Worm (Caenorhabditis elegans) whole organism, dauer: ENCODE results near the gene unc-58.

Source experiments
- unc-62 ChIP-seq: sonication (generic microtip); optimal IDR thresholded peaks from 2 replicates; lab custom pipeline; 2017; ENCODE audit warnings: missing biosample characterization, missing genetic modification reagents, missing genetic modification characterization

Gene unc-58

DNA sequence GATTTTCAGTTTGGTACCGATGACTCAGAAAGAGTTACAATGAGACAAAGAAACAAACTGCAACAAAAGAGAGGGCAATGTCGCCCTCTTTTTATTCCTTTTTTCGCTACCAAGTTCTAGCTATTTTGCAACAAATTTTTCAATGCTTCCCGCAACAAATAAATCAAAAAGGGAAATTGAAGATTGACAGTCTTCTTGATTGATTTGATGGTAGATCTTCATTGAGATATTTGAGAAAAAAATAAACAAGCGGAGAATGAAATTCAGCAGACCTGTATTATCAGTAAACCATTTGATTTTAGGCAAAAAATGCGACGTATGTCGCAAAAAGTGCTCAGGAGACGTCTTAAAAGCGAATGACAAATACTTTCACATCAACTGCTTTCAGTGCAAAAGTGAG is 14.3 kb upstream of the unc-58 start:
- TF ChIP-seq unc-62 (GFP tag; lab: Kevin White, UChicago) = no peak

DNA sequence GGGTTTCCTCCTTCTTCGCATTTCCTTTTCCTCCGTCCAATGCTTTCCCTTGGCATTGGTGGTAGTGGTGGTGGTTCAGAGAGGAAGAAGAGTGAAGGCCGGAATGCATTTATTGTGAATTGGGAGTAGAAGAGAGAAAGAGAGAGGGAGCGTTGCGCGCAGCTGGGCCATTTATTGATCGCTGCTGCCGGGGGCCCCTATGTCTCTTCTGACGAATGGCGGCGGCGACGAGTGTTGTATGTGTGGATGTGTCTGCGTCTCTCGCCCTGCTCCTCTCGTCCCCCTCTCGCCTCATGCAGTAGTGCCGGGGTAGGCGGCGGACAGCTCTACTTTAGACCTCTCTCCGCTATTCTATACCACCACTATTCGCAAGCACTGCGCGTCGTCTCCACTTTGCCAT is 13.6 kb upstream of the unc-58 start, which contains the start of gene unc-115:
Gene unc-115 (plus strand): TSS at position 301 of the 400 bp plus-strand sequence.
- no peak for TF ChIP-seq unc-62 (GFP tag; lab: Kevin White, UChicago)

DNA sequence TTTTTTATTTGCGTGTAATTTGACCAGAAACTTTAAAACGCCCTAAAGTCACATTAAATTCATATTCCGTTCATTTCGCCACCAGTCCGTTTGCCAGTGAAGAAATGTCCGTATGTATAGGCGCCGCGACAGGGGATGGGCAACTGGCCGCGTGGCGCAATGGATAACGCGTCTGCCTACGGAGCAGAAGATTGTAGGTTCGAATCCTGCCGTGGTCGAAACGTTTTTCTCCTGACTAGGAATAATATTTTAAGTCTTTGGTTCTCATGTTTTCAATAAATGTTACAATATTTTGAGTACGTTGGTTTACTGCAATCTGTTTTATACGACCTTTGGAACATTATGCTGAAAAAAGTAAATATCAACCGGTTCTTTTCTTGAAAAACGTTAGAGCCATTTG is 12.0 kb upstream of the unc-58 start:
- no peak for TF ChIP-seq unc-62 (GFP tag; lab: Kevin White, UChicago)

DNA sequence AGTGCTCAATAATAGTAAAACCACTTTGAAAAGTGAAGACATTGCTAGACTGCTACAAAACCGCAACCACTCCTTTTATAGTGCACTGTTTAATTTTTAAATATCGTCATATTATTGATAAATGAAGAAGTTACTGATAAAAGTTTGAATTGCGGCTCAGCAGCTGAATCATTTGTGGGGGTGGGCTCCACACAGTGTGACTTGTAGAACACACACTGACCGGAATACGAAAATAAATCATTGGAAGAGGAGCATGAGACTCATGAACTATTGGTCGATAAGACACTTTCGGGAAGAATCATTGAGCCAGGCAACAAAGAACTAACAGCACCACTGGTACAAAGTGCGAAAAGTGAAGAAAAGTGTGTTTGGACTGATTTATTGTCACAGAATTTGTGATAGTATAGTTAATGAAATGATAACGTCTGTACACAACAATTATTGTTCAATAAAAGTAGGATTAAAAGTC is 9.0 kb upstream of the unc-58 start, which contains the start of gene oac-14:
Gene oac-14 (minus strand): TSS at position 51 of the 469 bp plus-strand sequence.
- no peak for TF ChIP-seq unc-62 (GFP tag; lab: Kevin White, UChicago)

DNA sequence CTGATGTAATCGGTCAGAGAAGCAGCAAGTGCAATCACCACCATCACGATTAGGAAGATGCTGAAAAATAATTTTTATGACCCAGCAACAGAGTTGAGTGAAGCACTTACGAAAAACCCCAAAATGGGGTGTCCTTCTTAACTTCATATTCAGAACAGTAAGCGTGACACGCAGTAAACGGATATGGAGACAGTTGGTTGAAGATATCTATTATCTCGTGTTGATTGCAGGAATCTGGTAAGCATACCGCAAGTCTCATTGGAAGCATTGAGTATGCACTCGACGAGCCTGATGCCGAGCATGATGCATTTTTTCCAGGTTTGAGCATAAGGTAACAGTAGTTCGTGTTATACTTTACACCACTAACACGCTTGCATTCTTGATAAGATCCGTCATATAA is 8.3 kb upstream of the unc-58 start:
- no peak for TF ChIP-seq unc-62 (GFP tag; lab: Kevin White, UChicago)

DNA sequence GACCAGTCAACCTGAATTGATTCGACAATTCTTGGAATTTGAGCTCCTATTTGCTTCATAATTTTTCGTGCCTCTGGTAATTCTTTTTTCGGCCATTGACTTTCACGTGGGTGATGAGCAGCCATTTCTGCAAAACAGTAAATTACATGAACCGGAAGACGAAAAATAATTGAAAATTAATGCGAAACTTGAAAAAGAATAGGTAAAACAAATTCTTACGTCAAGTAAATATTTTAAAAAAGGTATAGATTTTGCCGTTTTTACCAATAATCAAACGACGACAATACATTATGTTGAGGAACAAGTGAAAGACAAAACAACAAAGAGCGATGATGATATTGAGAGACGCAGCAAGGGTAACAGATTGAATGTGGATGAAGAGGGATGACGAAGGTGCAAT is 5.5 kb upstream of the unc-58 start, which contains the start of gene moc-1:
Gene moc-1 (minus strand): TSS at position 127 of the 400 bp plus-strand sequence.
- TF ChIP-seq unc-62 (GFP tag; lab: Kevin White, UChicago) = no peak

DNA sequence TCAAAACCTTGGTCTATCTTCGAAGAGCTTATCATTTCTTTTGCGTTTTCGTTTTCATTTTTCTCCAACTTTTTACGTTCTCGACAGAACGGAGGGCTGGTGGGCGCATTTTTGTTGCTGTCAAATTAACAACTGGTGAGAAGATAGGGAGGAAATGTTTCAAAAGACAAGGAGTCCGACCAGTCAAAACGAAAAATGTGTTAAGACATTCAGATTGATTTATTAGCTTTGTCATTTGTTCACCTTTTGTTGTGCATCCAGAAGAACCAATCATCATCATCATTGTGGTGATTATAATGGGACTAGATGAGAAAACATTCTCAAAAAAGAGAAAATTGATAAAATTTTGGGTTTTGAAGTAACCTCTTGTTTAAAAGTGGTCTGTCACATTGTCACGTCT is 2.8 kb downstream of the unc-58 start:
- TF ChIP-seq unc-62 (GFP tag; lab: Kevin White, UChicago) = no peak

DNA sequence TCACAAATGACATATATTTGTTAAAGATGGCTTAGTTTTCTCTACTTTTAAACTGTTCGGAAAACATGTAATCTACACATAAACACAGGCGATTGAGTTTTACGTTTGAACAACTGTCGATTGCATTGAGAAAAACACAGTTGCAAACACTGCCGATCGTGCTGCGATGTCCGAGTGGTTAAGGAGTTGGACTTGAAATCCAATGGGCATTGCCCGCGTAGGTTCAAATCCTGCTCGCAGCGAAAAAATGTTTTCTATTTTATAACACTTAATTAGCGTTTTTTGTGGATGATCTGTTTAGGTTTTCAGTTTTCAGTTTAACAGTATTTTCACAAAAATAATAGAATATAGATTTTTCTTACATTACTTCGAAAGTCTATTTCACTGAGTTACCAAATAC is 8.6 kb downstream of the unc-58 start:
- no peak for TF ChIP-seq unc-62 (GFP tag; lab: Kevin White, UChicago)

DNA sequence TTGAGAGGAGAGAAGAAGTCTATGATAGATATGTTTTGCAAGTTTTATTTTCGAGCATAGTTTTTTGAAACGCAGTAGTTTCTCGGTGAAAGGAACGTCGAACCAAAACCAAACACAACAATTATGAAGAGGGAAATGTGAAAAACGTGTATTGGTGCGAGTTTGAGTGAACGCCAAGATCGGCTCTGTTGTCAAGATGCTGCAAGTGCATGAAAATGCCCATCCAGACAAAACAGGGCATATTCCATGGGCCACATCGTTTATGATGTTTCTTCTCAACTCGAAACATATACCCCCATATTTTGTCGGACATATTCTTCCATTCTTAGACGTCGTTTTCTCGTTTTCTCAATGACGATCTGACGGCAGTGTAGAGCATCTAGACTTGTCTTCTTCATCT is 10.0 kb downstream of the unc-58 start:
- TF ChIP-seq unc-62 (GFP tag; lab: Kevin White, UChicago) = no peak

DNA sequence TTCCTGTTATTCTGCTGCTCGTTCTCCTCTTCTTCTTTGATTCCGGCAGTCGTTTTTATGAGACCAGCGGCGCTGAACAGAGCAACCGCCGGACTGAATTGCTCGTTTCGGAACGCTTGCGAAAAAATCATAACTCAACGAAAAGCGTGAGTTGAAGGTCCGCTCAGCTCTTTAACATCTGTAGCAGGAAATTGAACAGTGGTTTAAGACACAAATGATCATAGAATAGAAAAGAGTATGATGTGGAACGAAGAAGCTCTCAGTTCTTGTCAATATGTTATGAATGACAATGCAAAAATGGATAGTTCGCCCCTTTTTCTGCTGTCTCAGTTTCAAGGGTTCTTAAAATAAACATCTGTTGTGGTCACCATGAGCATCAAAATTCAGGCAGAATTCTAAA is 19.3 kb downstream of the unc-58 start:
- no peak for TF ChIP-seq unc-62 (GFP tag; lab: Kevin White, UChicago)

DNA sequence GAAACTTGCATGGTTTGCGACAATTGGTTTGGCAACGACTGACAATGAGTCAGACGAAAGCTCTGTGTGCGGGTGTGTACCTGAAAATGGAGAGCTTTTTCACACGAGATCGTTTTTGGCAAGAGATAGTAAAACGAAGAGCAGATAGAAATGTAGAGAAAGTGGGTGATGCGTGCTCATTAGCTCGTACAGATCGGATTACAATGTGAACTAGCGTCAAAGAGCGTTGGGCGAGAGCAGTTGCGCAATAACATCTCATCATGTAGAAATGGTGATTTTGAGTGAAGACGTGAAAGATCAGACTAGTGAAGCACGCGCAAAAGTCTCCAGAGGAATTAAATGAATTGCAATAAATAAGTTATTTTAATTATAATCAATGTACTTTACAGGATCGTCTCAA is 37.8 kb downstream of the unc-58 start, which contains the start of gene flp-2:
Gene flp-2 (minus strand): TSS at position 101 of the 400 bp plus-strand sequence.
- no peak for TF ChIP-seq unc-62 (GFP tag; lab: Kevin White, UChicago)

DNA sequence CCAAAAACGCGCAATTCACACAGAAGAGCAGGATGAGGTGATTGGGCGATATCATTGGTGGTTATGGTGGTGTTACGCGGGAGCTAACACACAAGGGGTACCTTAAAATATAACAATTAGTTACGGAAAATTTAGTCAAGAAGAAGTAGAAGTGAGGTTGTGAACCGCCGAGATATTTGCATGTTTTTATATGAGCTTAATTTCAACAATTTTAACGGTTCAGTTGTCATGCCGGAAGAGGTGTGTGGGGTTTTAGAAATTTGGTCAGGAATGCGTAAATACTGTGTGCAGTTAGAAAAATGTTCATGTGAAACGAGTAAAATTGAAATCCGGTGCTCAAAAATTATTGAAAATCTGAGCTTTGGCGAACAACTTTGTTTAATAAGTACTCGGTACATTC is 40.1 kb downstream of the unc-58 start, which contains the start of gene flp-3:
Gene flp-3 (minus strand): TSS at position 101 of the 400 bp plus-strand sequence.
- TF ChIP-seq unc-62 (GFP tag; lab: Kevin White, UChicago) = no peak

DNA sequence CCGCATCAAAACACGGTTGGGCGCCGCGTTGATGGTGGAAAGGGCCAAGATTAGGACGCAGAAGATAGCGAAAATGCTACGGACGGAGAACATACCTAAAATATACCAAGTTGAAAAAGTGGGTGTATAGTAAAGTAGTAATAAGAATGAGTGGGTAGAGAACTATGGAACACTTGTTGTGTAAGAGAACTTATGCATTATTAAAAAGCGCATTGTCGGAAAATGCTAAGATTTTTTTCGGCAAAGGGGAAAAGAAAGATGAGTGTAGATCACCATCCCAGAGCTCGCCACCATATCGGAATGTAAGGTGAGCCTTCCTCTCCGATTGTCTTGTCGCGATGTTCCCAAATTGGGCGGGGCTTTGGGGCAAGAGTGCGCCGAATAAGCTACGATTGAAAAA is 45.1 kb downstream of the unc-58 start, which contains the start of gene flp-28:
Gene flp-28 (minus strand): TSS at position 101 of the 400 bp plus-strand sequence.
- TF ChIP-seq unc-62 (GFP tag; lab: Kevin White, UChicago) = no peak

DNA sequence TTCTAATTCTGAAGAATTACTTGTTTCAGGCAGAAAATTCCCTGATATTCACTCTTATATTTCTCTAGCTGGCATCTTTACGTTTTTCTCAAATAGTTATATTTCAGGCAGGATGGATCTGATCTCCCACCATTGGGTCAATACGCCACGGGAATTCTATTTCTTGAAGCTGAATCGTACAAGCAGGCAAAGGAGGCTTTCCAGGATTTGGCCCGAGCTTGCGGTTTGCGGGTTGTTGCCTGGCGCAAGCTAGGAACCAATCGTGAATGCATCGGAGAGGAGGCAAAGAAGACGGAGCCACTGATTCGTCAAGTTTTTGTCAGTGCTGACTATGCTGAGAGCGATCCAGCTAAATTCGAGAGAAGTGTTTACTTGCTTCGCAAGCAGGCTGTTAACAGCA is 47.9 kb downstream of the unc-58 start:
- TF ChIP-seq unc-62 (GFP tag; lab: Kevin White, UChicago) = no peak

DNA sequence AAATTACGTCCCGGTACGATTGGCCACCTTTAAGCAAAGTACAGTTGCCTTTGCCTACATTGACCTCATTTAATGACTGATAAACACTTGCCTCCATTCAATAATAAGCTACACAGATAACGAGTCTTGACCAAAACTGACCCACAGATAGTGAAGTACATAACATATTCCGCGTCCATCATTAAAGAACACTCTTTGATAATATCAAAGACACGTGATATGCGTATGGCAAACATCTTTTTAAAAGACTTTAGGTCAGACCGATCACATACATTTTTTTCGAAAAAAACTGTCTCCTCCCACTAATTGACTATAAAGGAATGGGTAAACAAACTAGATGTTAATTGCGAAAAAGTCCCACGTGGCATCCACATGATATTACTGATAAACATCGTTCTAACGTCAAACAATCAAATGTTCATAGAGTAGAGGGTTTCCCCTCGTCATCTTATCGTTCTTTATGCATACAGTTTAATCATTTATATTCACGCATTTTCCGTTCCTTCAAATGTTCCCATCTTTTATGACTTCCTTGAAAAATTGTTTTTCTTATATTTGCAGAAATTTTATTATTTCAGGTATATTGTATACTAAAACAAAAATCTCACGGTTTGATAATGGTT is 48.8 kb downstream of the unc-58 start, which contains the start of gene W07E11.1:
Gene W07E11.1 (plus strand): TSS at position 573 of the 623 bp plus-strand sequence.
- no peak for TF ChIP-seq unc-62 (GFP tag; lab: Kevin White, UChicago)

DNA sequence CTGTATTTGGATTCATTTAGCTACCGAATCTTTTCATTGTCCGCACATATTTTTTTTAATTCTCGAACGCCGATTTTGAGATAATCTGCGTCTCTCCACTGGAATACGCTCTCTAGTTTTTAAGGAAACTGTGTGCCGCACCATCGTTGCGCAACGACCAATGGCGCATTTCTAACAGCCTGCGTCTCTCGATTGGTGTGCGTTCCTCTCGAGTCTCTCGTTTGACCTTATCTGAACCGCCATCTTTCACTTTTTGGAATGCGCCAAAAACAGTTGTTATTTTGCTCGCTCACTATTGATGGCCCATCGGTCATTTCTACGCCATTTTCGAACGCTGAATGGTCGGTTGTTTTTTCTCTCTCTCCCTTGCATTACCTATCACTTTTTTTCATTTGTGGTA is 49.7 kb downstream of the unc-58 start:
- TF ChIP-seq unc-62 (GFP tag; lab: Kevin White, UChicago) = no peak

DNA sequence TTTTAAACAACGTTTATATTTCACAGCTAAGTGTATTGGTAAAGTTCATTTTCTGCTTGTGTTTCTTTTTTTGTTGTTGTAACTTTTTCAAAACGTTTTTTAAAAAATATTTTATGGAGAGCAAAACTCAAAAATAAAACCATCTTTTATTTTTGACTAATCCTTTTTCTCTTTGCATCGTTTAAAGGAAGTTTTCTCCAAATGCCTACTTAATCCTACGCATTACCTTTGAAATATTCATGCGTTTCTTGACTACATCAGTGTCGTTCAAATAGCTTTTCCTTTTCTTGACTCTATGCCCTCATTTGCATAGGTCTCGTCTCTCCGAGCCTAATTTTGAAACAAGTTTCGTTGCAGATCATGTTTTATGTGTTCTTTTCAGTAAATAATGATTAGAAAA is 51.9 kb downstream of the unc-58 start:
- no peak for TF ChIP-seq unc-62 (GFP tag; lab: Kevin White, UChicago)
